Fruit fly (Drosophila melanogaster) whole organism, prepupa: ENCODE data around the gene CG18814.

ENCODE experiments used
- Blimp-1 ChIP-seq: fragments of 200-800 bp; sonication (Bioruptor generic); optimal IDR thresholded peaks from 3 replicates; lab custom pipeline; 2017; ENCODE audit warnings: missing biosample characterization, missing genetic modification characterization, mild to moderate bottlenecking, moderate library complexity, missing genetic modification reagents
- CG10669 ChIP-seq: fragments of 200-800 bp; sonication (Bioruptor generic); optimal IDR thresholded peaks from 3 replicates; lab custom pipeline; 2018; ENCODE audit warnings: missing biosample characterization, mild to moderate bottlenecking, missing genetic modification characterization, moderate library complexity
- CG11294 ChIP-seq: fragments of 200-800 bp; sonication (Bioruptor generic); IDR thresholded peaks from 2 replicates; pipeline ENCODE4 v1.3.6; 2022; ENCODE audit warnings: missing biosample characterization, missing genetic modification characterization
- CG11762 ChIP-seq: fragments of 200-800 bp; sonication (Bioruptor generic); optimal IDR thresholded peaks from 3 replicates; lab custom pipeline; 2016; ENCODE audit warnings: missing biosample characterization, missing genetic modification characterization; ENCODE audit not compliant: insufficient read depth
- CG11902 ChIP-seq: fragments of 200-800 bp; sonication (Bioruptor generic); optimal IDR thresholded peaks from 3 replicates; lab custom pipeline; 2016; ENCODE audit warnings: missing biosample characterization, missing genetic modification characterization
- CG15336 ChIP-seq: fragments of 200-800 bp; sonication (Bioruptor generic); IDR thresholded peaks from 2 replicates; pipeline ENCODE4 v1.3.6; 2022; ENCODE audit warnings: missing biosample characterization, missing genetic modification characterization
- CG1621 ChIP-seq: fragments of 200-800 bp; sonication (Bioruptor generic); optimal IDR thresholded peaks from 3 replicates; lab custom pipeline; 2018; ENCODE audit warnings: missing biosample characterization, mild to moderate bottlenecking, missing genetic modification characterization
- CG16779 ChIP-seq: fragments of 200-800 bp; sonication (Bioruptor generic); optimal IDR thresholded peaks from 3 replicates; lab custom pipeline; 2017; ENCODE audit warnings: missing biosample characterization, mild to moderate bottlenecking, missing genetic modification characterization
- CG3032 ChIP-seq: fragments of 200-800 bp; optimal IDR thresholded peaks from 2 replicates; lab custom pipeline; 2019; ENCODE audit warnings: missing biosample characterization, mild to moderate bottlenecking, missing genetic modification characterization, moderate library complexity
- CG31627 ChIP-seq: fragments of 200-800 bp; sonication (Bioruptor generic); optimal IDR thresholded peaks from 3 replicates; lab custom pipeline; 2016; ENCODE audit warnings: missing biosample characterization, missing genetic modification characterization
- CG3919 ChIP-seq: fragments of 200-800 bp; sonication (Bioruptor generic); optimal IDR thresholded peaks from 3 replicates; lab custom pipeline; 2016; ENCODE audit warnings: missing biosample characterization, missing genetic modification characterization
- CG4318 ChIP-seq: fragments of 200-800 bp; sonication (Bioruptor generic); optimal IDR thresholded peaks from 3 replicates; lab custom pipeline; 2017; ENCODE audit warnings: missing biosample characterization, mild to moderate bottlenecking, missing genetic modification characterization
- CG6163 ChIP-seq: fragments of 200-800 bp; sonication (Bioruptor generic); IDR thresholded peaks from 3 replicates; pipeline ENCODE4 v1.3.6; 2022; ENCODE audit warnings: missing biosample characterization, missing genetic modification characterization
- CG6276 ChIP-seq: fragments of 200-800 bp; sonication (Bioruptor generic); optimal IDR thresholded peaks from 2 replicates; lab custom pipeline; 2017; ENCODE audit warnings: missing biosample characterization, mild to moderate bottlenecking, missing genetic modification characterization
- CG6808 ChIP-seq: fragments of 200-800 bp; sonication (Bioruptor generic); optimal IDR thresholded peaks from 3 replicates; lab custom pipeline; 2017; ENCODE audit warnings: missing biosample characterization, missing genetic modification characterization, mild to moderate bottlenecking, moderate library complexity, missing genetic modification reagents
- CG6854 ChIP-seq: fragments of 200-800 bp; sonication (Bioruptor generic); optimal IDR thresholded peaks from 2 replicates; lab custom pipeline; 2017; ENCODE audit warnings: missing biosample characterization, mild to moderate bottlenecking, missing genetic modification characterization
- CG7368 ChIP-seq: fragments of 200-800 bp; sonication (Bioruptor generic); optimal IDR thresholded peaks from 3 replicates; lab custom pipeline; 2016; ENCODE audit warnings: missing biosample characterization, missing genetic modification characterization
- CG8119 ChIP-seq: fragments of 200-800 bp; sonication (Bioruptor generic); IDR thresholded peaks from 3 replicates; pipeline ENCODE4 v1.3.6; 2022; ENCODE audit warnings: missing biosample characterization, missing genetic modification characterization
- CG8632 ChIP-seq: fragments of 200-800 bp; sonication (Bioruptor generic); optimal IDR thresholded peaks from 3 replicates; lab custom pipeline; 2016; ENCODE audit warnings: missing biosample characterization, missing genetic modification characterization
- CG9139 ChIP-seq: fragments of 200-800 bp; sonication (Bioruptor generic); optimal IDR thresholded peaks from 3 replicates; lab custom pipeline; 2017; ENCODE audit warnings: missing biosample characterization, mild to moderate bottlenecking, missing genetic modification characterization
- Eip75B ChIP-seq: fragments of 200-800 bp; sonication (Bioruptor generic); optimal IDR thresholded peaks from 3 replicates; lab custom pipeline; 2016; ENCODE audit warnings: missing biosample characterization, missing genetic modification characterization
- Eip78C ChIP-seq: fragments of 200-800 bp; sonication (Bioruptor generic); peaks from one replicate; lab custom pipeline; 2016; ENCODE audit warnings: missing biosample characterization, missing genetic modification characterization
- Eip93F ChIP-seq: fragments of 200-800 bp; sonication (Bioruptor generic); optimal IDR thresholded peaks from 2 replicates; lab custom pipeline; 2016; ENCODE audit warnings: missing biosample characterization, mild to moderate bottlenecking, missing genetic modification characterization
- Ets21C ChIP-seq: fragments of 200-800 bp; sonication (Bioruptor generic); optimal IDR thresholded peaks from 3 replicates; lab custom pipeline; 2016; ENCODE audit warnings: missing biosample characterization, missing genetic modification characterization
- Ets96B ChIP-seq: fragments of 200-800 bp; optimal IDR thresholded peaks from 2 replicates; lab custom pipeline; 2019; ENCODE audit warnings: missing biosample characterization, mild to moderate bottlenecking, missing genetic modification characterization, moderate library complexity
- Gug ChIP-seq: fragments of 200-800 bp; sonication (Bioruptor generic); IDR thresholded peaks from 2 replicates; pipeline ENCODE4 v1.3.6; 2022; ENCODE audit warnings: missing biosample characterization, missing genetic modification characterization
- Hr38 ChIP-seq: sonication (Bioruptor generic); optimal IDR thresholded peaks from 2 replicates; lab custom pipeline; 2016; ENCODE audit warnings: missing biosample characterization, missing genetic modification characterization
- Hr39 ChIP-seq: fragments of 200-800 bp; sonication (Bioruptor generic); optimal IDR thresholded peaks from 2 replicates; lab custom pipeline; 2016; ENCODE audit warnings: missing biosample characterization, missing genetic modification characterization
- Hr4 ChIP-seq: fragments of 200-800 bp; sonication (Bioruptor generic); optimal IDR thresholded peaks from 3 replicates; lab custom pipeline; 2016; ENCODE audit warnings: missing biosample characterization, missing genetic modification characterization
- Lpt ChIP-seq: fragments of 200-800 bp; sonication (Bioruptor generic); optimal IDR thresholded peaks from 3 replicates; lab custom pipeline; 2016; ENCODE audit warnings: missing biosample characterization, missing genetic modification characterization
- OdsH ChIP-seq: fragments of 200-800 bp; sonication (Bioruptor generic); optimal IDR thresholded peaks from 3 replicates; lab custom pipeline; 2016; ENCODE audit warnings: missing biosample characterization, missing genetic modification characterization
- Smox ChIP-seq: fragments of 200-800 bp; sonication (Bioruptor generic); optimal IDR thresholded peaks from 3 replicates; lab custom pipeline; 2016; ENCODE audit warnings: missing biosample characterization, missing genetic modification characterization
- Sox14 ChIP-seq: fragments of 200-800 bp; sonication (Bioruptor generic); optimal IDR thresholded peaks from 3 replicates; lab custom pipeline; 2016; ENCODE audit warnings: missing biosample characterization, missing genetic modification characterization
- achi ChIP-seq: fragments of 200-800 bp; sonication (Bioruptor generic); optimal IDR thresholded peaks from 3 replicates; lab custom pipeline; 2016; ENCODE audit warnings: missing biosample characterization, missing genetic modification characterization
- cyc ChIP-seq: fragments of 200-800 bp; sonication (Bioruptor generic); optimal IDR thresholded peaks from 3 replicates; lab custom pipeline; 2016; ENCODE audit warnings: missing biosample characterization, missing genetic modification characterization
- dac ChIP-seq: fragments of 200-800 bp; sonication (Bioruptor generic); optimal IDR thresholded peaks from 2 replicates; lab custom pipeline; 2017; ENCODE audit warnings: missing biosample characterization, mild to moderate bottlenecking, missing genetic modification characterization
- eg ChIP-seq: fragments of 200-800 bp; sonication (Bioruptor generic); IDR thresholded peaks from 3 replicates; pipeline ENCODE4 v1.3.6; 2022; ENCODE audit warnings: missing biosample characterization, missing genetic modification characterization
- esn ChIP-seq: fragments of 200-800 bp; sonication (Bioruptor generic); optimal IDR thresholded peaks from 2 replicates; lab custom pipeline; 2016; ENCODE audit warnings: missing biosample characterization, mild to moderate bottlenecking, missing genetic modification characterization, moderate library complexity
- fd59A ChIP-seq: fragments of 200-800 bp; sonication (Bioruptor generic); optimal IDR thresholded peaks from 2 replicates; lab custom pipeline; 2017; ENCODE audit warnings: missing biosample characterization, mild to moderate bottlenecking, missing genetic modification characterization, missing genetic modification reagents
- fd85E ChIP-seq: fragments of 200-800 bp; sonication (Bioruptor generic); optimal IDR thresholded peaks from 3 replicates; lab custom pipeline; 2016; ENCODE audit warnings: missing biosample characterization, missing genetic modification characterization
- fkh ChIP-seq: fragments of 200-800 bp; sonication (Bioruptor generic); optimal IDR thresholded peaks from 3 replicates; lab custom pipeline; 2017; ENCODE audit warnings: missing biosample characterization, mild to moderate bottlenecking, missing genetic modification characterization, moderate library complexity
- lz ChIP-seq: fragments of 200-800 bp; sonication (Bioruptor generic); optimal IDR thresholded peaks from 3 replicates; lab custom pipeline; 2016; ENCODE audit warnings: missing biosample characterization, missing genetic modification characterization
- net ChIP-seq: fragments of 200-800 bp; sonication (Bioruptor generic); optimal IDR thresholded peaks from 3 replicates; lab custom pipeline; 2016; ENCODE audit warnings: missing biosample characterization, missing genetic modification characterization
- pdm3 ChIP-seq: fragments of 200-800 bp; sonication (Bioruptor generic); optimal IDR thresholded peaks from 3 replicates; lab custom pipeline; 2016; ENCODE audit warnings: missing biosample characterization, missing genetic modification characterization
- salr ChIP-seq, 2 experiments: fragments of 200-800 bp; sonication (Bioruptor generic); optimal IDR thresholded peaks; 3 replicates each; lab custom pipeline; 2016 to 2018; ENCODE audit warnings: missing biosample characterization in 2 of 2, missing genetic modification characterization in 2 of 2, mild to moderate bottlenecking in 1 of 2
- spab ChIP-seq: fragments of 200-800 bp; sonication (Bioruptor generic); optimal IDR thresholded peaks from 2 replicates; lab custom pipeline; 2017; ENCODE audit warnings: missing biosample characterization, mild to moderate bottlenecking, missing genetic modification characterization, missing genetic modification reagents
- ss ChIP-seq, 2 experiments: fragments of 200-800 bp; sonication (Bioruptor generic); optimal IDR thresholded peaks; 2 replicates in 1 of 2; 3 replicates in 1 of 2; lab custom pipeline; 2017 to 2018; ENCODE audit warnings: mild to moderate bottlenecking in 2 of 2, missing biosample characterization in 2 of 2, missing genetic modification characterization in 2 of 2, moderate library complexity in 1 of 2
- svp ChIP-seq: fragments of 200-800 bp; sonication (Bioruptor generic); peaks from one replicate; lab custom pipeline; 2016; ENCODE audit warnings: missing biosample characterization, missing genetic modification characterization
- topi ChIP-seq: fragments of 200-800 bp; sonication (Bioruptor generic); optimal IDR thresholded peaks from 3 replicates; lab custom pipeline; 2016; ENCODE audit warnings: missing biosample characterization, missing genetic modification characterization
- vri ChIP-seq: fragments of 200-800 bp; sonication (Bioruptor generic); optimal IDR thresholded peaks from 3 replicates; lab custom pipeline; 2016; ENCODE audit warnings: missing biosample characterization, mild to moderate bottlenecking, missing genetic modification characterization

Gene CG18814

dm6 chr3L:16408609-16409439, 39.2 kb downstream of the CG18814 start:
- TF ChIP-seq lz (GFP tag; lab: Kevin White, UChicago) (peak; percentile 64), fkh (GFP tag; lab: Kevin White, UChicago) (peak; percentile 68), CG31627 (peak; percentile 55), OdsH (GFP tag; lab: Kevin White, UChicago) (peak; percentile 58), pdm3 (GFP tag; lab: Kevin White, UChicago) (peak; percentile 36), Hr39 (GFP tag; lab: Kevin White, UChicago) (peak; percentile 57), Ets21C (GFP tag; lab: Kevin White, UChicago) (peak; percentile 32), CG6163 (GFP tag; lab: Robert Waterston, UW) (peak; percentile 68), achi (GFP tag; lab: Kevin White, UChicago) (peak; percentile 8), CG10669 (peak; percentile 63), vri (peak; percentile 63), CG16779 (tag; lab: Kevin White, UChicago) (peak; percentile 46), CG3032 (tag; lab: Kevin White, UChicago) (peak; percentile 45), CG8632 (GFP tag; lab: Kevin White, UChicago) (peak; percentile 42), eg (GFP tag; lab: Robert Waterston, UW) (peak; percentile 65; the same call in 2 of the 3 replicates), fd59A (peak; percentile 57), fd85E (no peak), CG6808 (peak; percentile 61), cyc (peak; percentile 49), Ets96B (peak; percentile 49), ss (GFP tag; optimal IDR thresholded peaks at IDR 0.05; lab: Kevin White, UChicago) (peak; percentile 56 to 64), Lpt (peak; percentile 72), CG11294 (peak; percentile 58; the same call in 1 of the 2 replicates), Hr38 (GFP tag; lab: Kevin White, UChicago) (no peak), CG7368 (GFP tag; lab: Kevin White, UChicago) (peak; percentile 54), Gug (GFP tag; lab: Robert Waterston, UW) (peak; percentile 44), esn (GFP tag; lab: Kevin White, UChicago) (peak; percentile 59), svp (GFP tag; lab: Kevin White, UChicago) (no peak), CG3919 (GFP tag; lab: Kevin White, UChicago) (peak; percentile 46), Eip93F (no peak), CG11762 (GFP tag; lab: Kevin White, UChicago) (peak; percentile 6), Eip75B (GFP tag; lab: Kevin White, UChicago) (peak; percentile 56), CG4318 (GFP tag; lab: Kevin White, UChicago) (no peak), CG11902 (GFP tag; lab: Kevin White, UChicago) (no peak), CG15336 (GFP tag; lab: Robert Waterston, UW) (peak; percentile 40), dac (GFP tag; lab: Kevin White, UChicago) (no peak), CG6276 (GFP tag; lab: Kevin White, UChicago) (peak; percentile 58), Hr4 (peak; percentile 68), CG9139 (GFP tag; lab: Kevin White, UChicago) (peak; percentile 57), Smox (GFP tag; lab: Kevin White, UChicago) (peak; percentile 57), Sox14 (GFP tag; lab: Kevin White, UChicago) (peak; percentile 79), Blimp-1 (GFP tag; lab: Kevin White, UChicago) (peak; percentile 37), salr (GFP tag; optimal IDR thresholded peaks at IDR 0.05; lab: Kevin White, UChicago) (peak; percentile 56 to 66), CG1621 (peak; percentile 37), Eip78C (GFP tag; lab: Kevin White, UChicago) (peak; percentile 91), topi (GFP tag; lab: Kevin White, UChicago) (peak; percentile 53), spab (GFP tag; lab: Kevin White, UChicago) (peak; percentile 30), CG8119 (GFP tag; lab: Robert Waterston, UW) (peak; percentile 77), net (GFP tag; lab: Kevin White, UChicago) (peak; percentile 67), CG6854 (GFP tag; lab: Kevin White, UChicago) (peak; percentile 63)
